Worm (Caenorhabditis elegans) whole organism, L4 larva: ENCODE measurements around the gene ttr-37.

Source experiments
- F49E8.2 ChIP-seq: sonication (generic microtip); optimal IDR thresholded peaks from 2 replicates; lab custom pipeline; 2016; ENCODE audit warnings: missing compliant biosample characterization, mild to moderate bottlenecking, missing genetic modification characterization, borderline replicate concordance
- T20F7.1 ChIP-seq: fragments of 200-800 bp; sonication (Bioruptor generic); optimal IDR thresholded peaks from 2 replicates; lab custom pipeline; 2018; ENCODE audit warnings: mild to moderate bottlenecking, missing genetic modification characterization, missing compliant biosample characterization
- T26A8.4 ChIP-seq: fragments of 200-800 bp; sonication (Bioruptor generic); IDR thresholded peaks from 2 replicates; pipeline ENCODE4 v1.3.6; 2022; ENCODE audit warnings: missing genetic modification characterization, missing compliant biosample characterization
- ZK337.2 ChIP-seq: fragments of 200-800 bp; sonication (Bioruptor generic); IDR thresholded peaks from 2 replicates; pipeline ENCODE4 v1.3.6; 2022; ENCODE audit warnings: missing genetic modification reagents, missing genetic modification characterization, missing compliant biosample characterization
- ZK546.5 ChIP-seq, 2 experiments: sonication (generic microtip); optimal IDR thresholded peaks; 2 replicates each; lab custom pipeline; 2017; ENCODE audit warnings: missing biosample characterization in 2 of 2, missing genetic modification characterization in 2 of 2
- aha-1 ChIP-seq: fragments of 150-350 bp; peaks from one replicate; lab custom pipeline; 2014; ENCODE audit warnings: missing biosample characterization, missing genetic modification characterization
- arid-1 ChIP-seq: fragments of 200-800 bp; sonication (Bioruptor generic); conservative IDR thresholded peaks from 2 replicates; pipeline ENCODE4 v1.3.6; 2022; ENCODE audit warnings: missing genetic modification reagents, missing genetic modification characterization, missing compliant biosample characterization
- ceh-20 ChIP-seq: fragments of 200-800 bp; sonication (Bioruptor generic); IDR thresholded peaks from 2 replicates; pipeline ENCODE4 v1.3.6; 2022; ENCODE audit warnings: missing genetic modification reagents, missing genetic modification characterization, missing compliant biosample characterization
- ceh-32 ChIP-seq: sonication (generic microtip); optimal IDR thresholded peaks from 2 replicates; lab custom pipeline; 2016; ENCODE audit warnings: mild to moderate bottlenecking, missing genetic modification characterization, missing compliant biosample characterization; ENCODE audit not compliant: poor library complexity
- ceh-44 ChIP-seq: fragments of 200-800 bp; sonication (Bioruptor generic); IDR thresholded peaks from 2 replicates; pipeline ENCODE4 v1.3.6; 2022; ENCODE audit warnings: missing genetic modification reagents, missing genetic modification characterization, missing compliant biosample characterization
- daf-16 ChIP-seq, 3 experiments: sonication (generic microtip); optimal IDR thresholded peaks; 2 replicates each; lab custom pipeline; 2016 to 2017; ENCODE audit warnings: missing genetic modification characterization in 3 of 3, missing genetic modification reagents in 3 of 3, mild to moderate bottlenecking in 2 of 3, missing compliant biosample characterization in 2 of 3, missing biosample characterization in 1 of 3, moderate library complexity in 1 of 3
- daf-19 ChIP-seq: fragments of 200-800 bp; sonication (Bioruptor generic); conservative IDR thresholded peaks from 2 replicates; pipeline ENCODE4 v1.3.6; 2022; ENCODE audit warnings: missing genetic modification characterization, missing compliant biosample characterization
- daf-8 ChIP-seq: fragments of 200-800 bp; sonication (Bioruptor generic); IDR thresholded peaks from 2 replicates; pipeline ENCODE4 v1.3.6; 2022; ENCODE audit warnings: missing genetic modification characterization, missing compliant biosample characterization
- dmd-9 ChIP-seq: fragments of 200-800 bp; sonication (Bioruptor generic); IDR thresholded peaks from 2 replicates; pipeline ENCODE4 v1.3.6; 2022; ENCODE audit warnings: missing genetic modification reagents, missing genetic modification characterization, missing compliant biosample characterization
- dve-1 ChIP-seq: sonication (generic microtip); optimal IDR thresholded peaks from 2 replicates; lab custom pipeline; 2017; ENCODE audit warnings: antibody characterized with exemption, mild to moderate bottlenecking, missing genetic modification characterization, missing compliant biosample characterization; ENCODE audit not compliant: insufficient read depth
- egl-27 ChIP-seq: sonication (generic microtip); optimal IDR thresholded peaks from 3 replicates; lab custom pipeline; 2017; ENCODE audit warnings: missing biosample characterization, missing genetic modification reagents, missing genetic modification characterization
- fos-1 ChIP-seq: fragments of 150-350 bp; optimal IDR thresholded peaks from 2 replicates; lab custom pipeline; 2014; ENCODE audit warnings: missing biosample characterization, missing genetic modification characterization
- gei-8 ChIP-seq: fragments of 200-800 bp; sonication (Bioruptor generic); optimal IDR thresholded peaks from 2 replicates; lab custom pipeline; 2018; ENCODE audit warnings: mild to moderate bottlenecking, missing genetic modification characterization, missing compliant biosample characterization
- hif-1 ChIP-seq, 2 experiments: sonication (generic microtip); optimal IDR thresholded peaks; 2 replicates each; lab custom pipeline; 2016 to 2017; ENCODE audit warnings: missing compliant biosample characterization in 2 of 2, missing genetic modification characterization in 2 of 2, missing genetic modification reagents in 2 of 2, missing genotype in 2 of 2, mild to moderate bottlenecking in 1 of 2
- hlh-30 ChIP-seq: sonication (generic microtip); optimal IDR thresholded peaks from 2 replicates; lab custom pipeline; 2017; ENCODE audit warnings: antibody characterized with exemption, mild to moderate bottlenecking, missing genetic modification characterization, missing compliant biosample characterization; ENCODE audit not compliant: insufficient read depth
- hmg-1.1 ChIP-seq: fragments of 200-800 bp; sonication (Bioruptor generic); IDR thresholded peaks from 2 replicates; pipeline ENCODE4 v1.3.6; 2022; ENCODE audit warnings: missing genetic modification reagents, missing genetic modification characterization, missing compliant biosample characterization
- lim-7 ChIP-seq: fragments of 200-800 bp; sonication (Bioruptor generic); IDR thresholded peaks from 2 replicates; pipeline ENCODE4 v1.3.6; 2022; ENCODE audit warnings: missing genetic modification characterization, missing compliant biosample characterization
- lin-1 ChIP-seq: fragments of 200-800 bp; sonication (Bioruptor generic); IDR thresholded peaks from 2 replicates; pipeline ENCODE4 v1.3.6; 2022; ENCODE audit warnings: missing genetic modification reagents, missing genetic modification characterization, missing compliant biosample characterization
- lin-13 ChIP-seq: fragments of 150-350 bp; optimal IDR thresholded peaks from 2 replicates; lab custom pipeline; 2014; ENCODE audit warnings: missing biosample characterization, missing genetic modification reagents, missing genetic modification characterization
- lir-3 ChIP-seq: sonication (generic microtip); optimal IDR thresholded peaks from 2 replicates; lab custom pipeline; 2016; ENCODE audit warnings: mild to moderate bottlenecking, missing genetic modification characterization, missing compliant biosample characterization
- lsy-2 ChIP-seq, 2 experiments: fragments of 150-350 bp in 1 of 2; sonication (generic microtip) in 1 of 2; optimal IDR thresholded peaks; 2 replicates each; lab custom pipeline; 2014 to 2017; ENCODE audit warnings: missing biosample characterization in 2 of 2, missing genetic modification characterization in 2 of 2
- madf-5 ChIP-seq, 2 experiments: fragments of 200-800 bp; sonication (Bioruptor generic); IDR thresholded peaks; 2 replicates each; pipeline ENCODE4 v1.3.6; 2022; ENCODE audit warnings: missing compliant biosample characterization in 2 of 2, missing genetic modification characterization in 2 of 2
- madf-9 ChIP-seq: fragments of 200-800 bp; sonication (Bioruptor generic); conservative IDR thresholded peaks from 2 replicates; pipeline ENCODE4 v1.3.6; 2022; ENCODE audit warnings: missing genetic modification reagents, missing genetic modification characterization, missing compliant biosample characterization
- mdl-1 ChIP-seq, 2 experiments: fragments of 150-350 bp in 1 of 2; sonication (generic microtip) in 1 of 2; optimal IDR thresholded peaks; 2 replicates each; lab custom pipeline; 2014 to 2017; ENCODE audit warnings: missing biosample characterization in 2 of 2, missing genetic modification characterization in 2 of 2
- mep-1 ChIP-seq: fragments of 150-350 bp; sonication (generic microtip); optimal IDR thresholded peaks from 3 replicates; lab custom pipeline; 2014; ENCODE audit warnings: missing biosample characterization, missing genetic modification characterization
- mes-2 ChIP-seq: sonication (generic microtip); optimal IDR thresholded peaks from 2 replicates; lab custom pipeline; 2016; ENCODE audit warnings: missing genotype, mild to moderate bottlenecking, missing genetic modification characterization, missing compliant biosample characterization; ENCODE audit not compliant: poor library complexity, severe bottlenecking
- mxl-2 ChIP-seq: fragments of 200-800 bp; sonication (Bioruptor generic); conservative IDR thresholded peaks from 2 replicates; pipeline ENCODE4 v1.3.6; 2022; ENCODE audit warnings: missing genetic modification reagents, missing genetic modification characterization, missing compliant biosample characterization
- mxl-3 ChIP-seq: fragments of 200-800 bp; sonication (Bioruptor generic); optimal IDR thresholded peaks from 2 replicates; lab custom pipeline; 2018; ENCODE audit warnings: mild to moderate bottlenecking, missing genetic modification characterization, missing compliant biosample characterization
- nhr-102 ChIP-seq: sonication (generic microtip); optimal IDR thresholded peaks from 2 replicates; lab custom pipeline; 2016; ENCODE audit warnings: mild to moderate bottlenecking, missing genetic modification characterization, moderate library complexity, missing compliant biosample characterization
- nhr-237 ChIP-seq: sonication (generic microtip); optimal IDR thresholded peaks from 2 replicates; lab custom pipeline; 2017; ENCODE audit warnings: missing biosample characterization, missing genetic modification characterization
- nhr-28 ChIP-seq: fragments of 150-350 bp; optimal IDR thresholded peaks from 2 replicates; lab custom pipeline; 2014; ENCODE audit warnings: missing biosample characterization, missing genetic modification characterization
- nhr-6 ChIP-seq: fragments of 150-350 bp; optimal IDR thresholded peaks from 2 replicates; lab custom pipeline; 2014; ENCODE audit warnings: missing biosample characterization, missing genetic modification characterization
- sdz-12 ChIP-seq: fragments of 200-800 bp; sonication (Bioruptor generic); optimal IDR thresholded peaks from 2 replicates; lab custom pipeline; 2018; ENCODE audit warnings: mild to moderate bottlenecking, missing genetic modification characterization, missing compliant biosample characterization
- snpc-1.2 ChIP-seq: fragments of 200-800 bp; sonication (Bioruptor generic); IDR thresholded peaks from 2 replicates; pipeline ENCODE4 v1.3.6; 2022; ENCODE audit warnings: missing genetic modification reagents, missing genetic modification characterization, missing compliant biosample characterization
- tra-1 ChIP-seq: fragments of 200-800 bp; sonication (Bioruptor generic); IDR thresholded peaks from 2 replicates; pipeline ENCODE4 v1.3.6; 2022; ENCODE audit warnings: missing genetic modification reagents, missing genetic modification characterization, missing compliant biosample characterization
- zag-1 ChIP-seq: fragments of 150-350 bp; optimal IDR thresholded peaks from 2 replicates; lab custom pipeline; 2014; ENCODE audit warnings: missing biosample characterization, missing genetic modification characterization
- zfp-3 ChIP-seq: fragments of 200-800 bp; sonication (Bioruptor generic); conservative IDR thresholded peaks from 2 replicates; pipeline ENCODE4 v1.3.6; 2022; ENCODE audit warnings: missing genetic modification reagents, missing genetic modification characterization, missing compliant biosample characterization
- zip-11 ChIP-seq: fragments of 200-800 bp; sonication (Bioruptor generic); IDR thresholded peaks from 2 replicates; pipeline ENCODE4 v1.3.6; 2022; ENCODE audit warnings: missing genetic modification characterization, missing compliant biosample characterization

Gene ttr-37

ce11 chrX:1367416-1367815, 30.4 kb upstream of the ttr-37 start, which contains the start of gene dgn-2:
TSS of gene dgn-2 (minus strand) at chrX:1367516.
- TF ChIP-seq nhr-28 (tag; lab: Kevin White, UChicago) (no peak), dve-1 (tag; lab: Kevin White, UChicago) (no peak), madf-9 (GFP tag; lab: Robert Waterston, UW) (no peak), hmg-1.1 (GFP tag; lab: Robert Waterston, UW) (no peak), daf-16 (GFP tag; optimal IDR thresholded peaks at IDR 0.05; lab: Kevin White, UChicago) (no peak), daf-16 (tag; optimal IDR thresholded peaks at IDR 0.05; lab: Kevin White, UChicago) (no peak), ceh-44 (GFP tag; lab: Robert Waterston, UW) (no peak), T20F7.1 (GFP tag; lab: Kevin White, UChicago) (no peak), ceh-20 (GFP tag; lab: Robert Waterston, UW) (no peak), hlh-30 (no peak), zag-1 (tag; lab: Kevin White, UChicago) (no peak), nhr-237 (no peak), mes-2 (tag; lab: Kevin White, UChicago) (no peak), mxl-2 (GFP tag; lab: Robert Waterston, UW) (no peak), hif-1 (tag; optimal IDR thresholded peaks at IDR 0.05; lab: Kevin White, UChicago) (no peak), T26A8.4 (GFP tag; lab: Robert Waterston, UW) (no peak), lir-3 (tag; lab: Kevin White, UChicago) (no peak)
- TF ChIP-seq, all 104 proteins: peak for 0

ce11 chrX:1360631-1361030, 23.7 kb upstream of the ttr-37 start, which contains the start of gene F56C3.4:
TSS of gene F56C3.4 (minus strand) at chrX:1360731.
- TF ChIP-seq hif-1 (tag; optimal IDR thresholded peaks at IDR 0.05; lab: Kevin White, UChicago) (no peak), aha-1 (peak; percentile 89)
- TF ChIP-seq, all 104 proteins: peak for 1

ce11 chrX:1358295-1358694, 21.3 kb upstream of the ttr-37 start, which contains the start of gene F56C3.3:
TSS of gene F56C3.3 (minus strand) at chrX:1358395.
- TF ChIP-seq sdz-12 (GFP tag; lab: Kevin White, UChicago) (no peak), dmd-9 (GFP tag; lab: Robert Waterston, UW) (no peak), ZK337.2 (GFP tag; lab: Robert Waterston, UW) (no peak), lin-1 (no peak), ceh-32 (tag; lab: Kevin White, UChicago) (no peak), arid-1 (GFP tag; lab: Robert Waterston, UW) (no peak), dve-1 (tag; lab: Kevin White, UChicago) (no peak), hlh-30 (no peak), mep-1 (tag; lab: Kevin White, UChicago) (no peak), lim-7 (GFP tag; lab: Robert Waterston, UW) (no peak), mdl-1 (tag; optimal IDR thresholded peaks at IDR 0.05; lab: Kevin White, UChicago) (no peak), lsy-2 (tag; optimal IDR thresholded peaks at IDR 0.05; lab: Kevin White, UChicago) (no peak), daf-19 (GFP tag; lab: Robert Waterston, UW) (no peak), mxl-3 (GFP tag; lab: Kevin White, UChicago) (no peak), ZK546.5 (tag; optimal IDR thresholded peaks at IDR 0.05; lab: Kevin White, UChicago) (no peak), nhr-237 (no peak), snpc-1.2 (GFP tag; lab: Robert Waterston, UW) (no peak)

- TF ChIP-seq daf-8 (GFP tag; lab: Robert Waterston, UW) (peak; percentile 77; the same call in 1 of the 2 replicates), egl-27 (tag; lab: Kevin White, UChicago) (no peak), daf-19 (GFP tag; lab: Robert Waterston, UW) (peak; percentile 87), arid-1 (GFP tag; lab: Robert Waterston, UW) (no peak; the same call in none of the 2 replicates), gei-8 (GFP tag; lab: Kevin White, UChicago) (no peak), zip-11 (GFP tag; lab: Robert Waterston, UW) (peak; percentile 73; the same call in 1 of the 2 replicates), F49E8.2 (no peak), mep-1 (tag; lab: Kevin White, UChicago) (peak; percentile 99), fos-1 (tag; lab: Kevin White, UChicago) (peak; percentile 85), lim-7 (GFP tag; lab: Robert Waterston, UW) (no peak), mes-2 (tag; lab: Kevin White, UChicago) (peak; percentile 97), zfp-3 (GFP tag; lab: Robert Waterston, UW) (peak; percentile 91), madf-5 (GFP tag; IDR thresholded peaks at IDR 0.05; lab: Robert Waterston, UW) (peak in 1 of 2 experiments; percentile 66; a peak in 1 of 4 replicates), lin-13 (GFP tag; lab: Kevin White, UChicago) (peak; percentile 94), nhr-102 (tag; lab: Kevin White, UChicago) (peak; percentile 99), tra-1 (GFP tag; lab: Robert Waterston, UW) (peak; percentile 87), nhr-6 (peak; percentile 90)
Measured at ce11 chrX:1344818-1345217, 7.8 kb upstream of the ttr-37 start.
